Worm (Caenorhabditis elegans) whole organism, early embryonic: ENCODE measurements around the gene Y37A1A.2.

Experiments
- ama-1 ChIP-seq: fragments of 150-350 bp; optimal IDR thresholded peaks from 2 replicates; lab custom pipeline; 2014
- ceh-36 ChIP-seq: sonication (generic microtip); optimal IDR thresholded peaks from 2 replicates; lab custom pipeline; 2016; ENCODE audit warnings: missing genetic modification characterization, inconsistent platforms, missing compliant biosample characterization
- flt-1 ChIP-seq: fragments of 200-800 bp; sonication (Bioruptor generic); IDR thresholded peaks from 2 replicates; pipeline ENCODE4 v1.3.6; 2022; ENCODE audit warnings: missing genetic modification characterization, missing compliant biosample characterization

DNA sequence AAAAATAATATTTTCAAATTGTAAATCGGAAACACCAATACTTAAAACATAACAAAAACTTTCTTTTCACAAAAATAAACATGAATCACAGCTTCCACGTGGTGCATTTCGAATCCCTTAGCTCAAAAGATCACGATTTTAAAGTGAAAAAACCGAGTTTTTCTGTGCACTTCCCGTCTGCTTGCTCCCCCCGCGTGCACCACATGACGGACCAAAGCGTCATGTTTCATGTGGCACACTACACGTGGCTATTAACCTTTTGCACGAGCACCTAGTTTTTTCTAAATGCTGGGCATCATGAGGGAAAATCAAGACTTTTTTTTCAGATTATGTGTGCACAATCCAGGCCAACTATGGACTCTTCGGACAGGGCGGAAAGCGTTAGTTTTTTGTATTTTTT lies 32.0 kb downstream of the Y37A1A.2 start:
- TF ChIP-seq flt-1 (GFP tag; lab: Robert Waterston, UW): no peak
- no peak for TF ChIP-seq ama-1 (lab: Kevin White, UChicago)
- no peak for TF ChIP-seq ceh-36 (tag; lab: Kevin White, UChicago)
